Worm (Caenorhabditis elegans): Measurements from ENCODE around the gene srh-282.

DNA sequence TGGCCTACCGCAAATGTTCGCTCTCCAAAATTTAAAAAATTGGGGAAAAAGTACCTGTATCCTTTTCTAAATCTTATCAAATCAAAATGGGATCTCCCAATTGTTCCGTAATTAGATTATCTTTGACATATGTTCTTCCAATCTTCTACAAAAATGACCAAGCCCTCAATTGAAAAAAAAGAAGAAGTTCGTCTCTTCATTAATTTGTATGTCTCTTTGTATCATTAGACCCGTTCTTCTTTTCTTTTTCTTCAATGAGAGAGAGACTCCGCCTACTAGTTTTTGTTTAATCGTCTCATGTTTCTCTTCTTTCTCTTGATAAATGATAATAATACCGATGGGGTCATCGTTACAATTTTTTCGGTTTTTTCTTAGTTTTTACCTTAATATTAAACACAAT, 30.1 kb upstream of the srh-282 start:
- TF ChIP-seq xbp-1 (tag; optimal IDR thresholded peaks at IDR 0.05) (no peak), ztf-4 (tag; optimal IDR thresholded peaks at IDR 0.05) (no peak), zag-1 (tag; optimal IDR thresholded peaks at IDR 0.05) (no peak), snpc-4 (tag; optimal IDR thresholded peaks at IDR 0.05) (no peak), ceh-82 (tag; optimal IDR thresholded peaks at IDR 0.05) (no peak), mef-2 (tag; optimal IDR thresholded peaks at IDR 0.05) (no peak), ama-1 (optimal IDR thresholded peaks at IDR 0.05) (no peak), ceh-8 (GFP tag; optimal IDR thresholded peaks at IDR 0.05) (no peak), nhr-77 (tag; optimal IDR thresholded peaks at IDR 0.05) (no peak)

Data from whole organism, L1 larva.